Worm (Caenorhabditis elegans) whole organism, L1 larva: ENCODE results near the gene T11G6.5.

ENCODE experiments used
- blmp-1 ChIP-seq: fragments of 150-350 bp; optimal IDR thresholded peaks from 2 replicates; lab custom pipeline; 2014; ENCODE audit warnings: missing biosample characterization, missing genetic modification characterization
- mep-1 ChIP-seq: fragments of 150-350 bp; optimal IDR thresholded peaks from 2 replicates; lab custom pipeline; 2014; ENCODE audit warnings: missing biosample characterization, missing genetic modification characterization
- skn-1 ChIP-seq: fragments of 150-350 bp; optimal IDR thresholded peaks from 2 replicates; lab custom pipeline; 2014; ENCODE audit warnings: missing biosample characterization, missing genetic modification characterization
- ztf-11 ChIP-seq, 2 experiments: sonication (generic microtip); optimal IDR thresholded peaks; 2 replicates each; lab custom pipeline; 2016 to 2017; ENCODE audit warnings: missing genetic modification characterization in 2 of 2, missing biosample characterization in 1 of 2, missing compliant biosample characterization in 1 of 2

- TF ChIP-seq skn-1 (tag; lab: Kevin White, UChicago) (no peak), blmp-1 (tag; lab: Kevin White, UChicago) (no peak), ztf-11 (tag; optimal IDR thresholded peaks at IDR 0.05; lab: Kevin White, UChicago) (no peak), mep-1 (tag; lab: Kevin White, UChicago) (no peak)
These were observed 26.2 kb upstream of the T11G6.5 start, which contains the start of gene F13E9.11 for ce11 chrIV:10868629-10869251.
